Worm (Caenorhabditis elegans) whole organism, midembryonic: ENCODE results near the gene slc-25A18.1.

Experiments used
- T22C8.4 ChIP-seq: fragments of 200-800 bp; sonication (Bioruptor generic); IDR thresholded peaks from 2 replicates; pipeline ENCODE4 v1.3.6; 2022; ENCODE audit warnings: missing genetic modification characterization, missing compliant biosample characterization
- flt-1 ChIP-seq: fragments of 200-800 bp; sonication (Bioruptor generic); IDR thresholded peaks from 2 replicates; pipeline ENCODE4 v1.3.6; 2022; ENCODE audit warnings: missing genetic modification characterization, missing compliant biosample characterization
- med-1 ChIP-seq: sonication (generic microtip); optimal IDR thresholded peaks from 2 replicates; lab custom pipeline; 2017; ENCODE audit warnings: missing genetic modification characterization, mild to moderate bottlenecking, missing compliant biosample characterization, antibody characterized with exemption, missing genetic modification reagents; ENCODE audit not compliant: insufficient read depth
- ref-1 ChIP-seq: fragments of 200-800 bp; sonication (Bioruptor generic); conservative IDR thresholded peaks from 2 replicates; pipeline ENCODE4 v1.3.6; 2022; ENCODE audit warnings: missing genetic modification reagents, missing genetic modification characterization, missing compliant biosample characterization
- ztf-23 ChIP-seq: fragments of 200-800 bp; sonication (Bioruptor generic); IDR thresholded peaks from 2 replicates; pipeline ENCODE4 v1.3.6; 2022; ENCODE audit warnings: missing genetic modification reagents, missing genetic modification characterization, missing compliant biosample characterization
- ztf-29 ChIP-seq: fragments of 200-800 bp; sonication (Bioruptor generic); IDR thresholded peaks from 2 replicates; pipeline ENCODE4 v1.3.6; 2022; ENCODE audit warnings: missing genetic modification reagents, missing genetic modification characterization, missing compliant biosample characterization

ce11 chrX:14999101-14999500 is 4.6 kb downstream of the slc-25A18.1 start, which contains the start of gene cutl-3:
- TF ChIP-seq ztf-29 (no peak), ztf-23 (GFP tag; lab: Robert Waterston, UW) (no peak), T22C8.4 (no peak), ref-1 (no peak), flt-1 (no peak), med-1 (GFP tag; lab: Kevin White, UChicago) (no peak)
